Worm (Caenorhabditis elegans): Measurements from ENCODE around the gene sdc-1.

DNA sequence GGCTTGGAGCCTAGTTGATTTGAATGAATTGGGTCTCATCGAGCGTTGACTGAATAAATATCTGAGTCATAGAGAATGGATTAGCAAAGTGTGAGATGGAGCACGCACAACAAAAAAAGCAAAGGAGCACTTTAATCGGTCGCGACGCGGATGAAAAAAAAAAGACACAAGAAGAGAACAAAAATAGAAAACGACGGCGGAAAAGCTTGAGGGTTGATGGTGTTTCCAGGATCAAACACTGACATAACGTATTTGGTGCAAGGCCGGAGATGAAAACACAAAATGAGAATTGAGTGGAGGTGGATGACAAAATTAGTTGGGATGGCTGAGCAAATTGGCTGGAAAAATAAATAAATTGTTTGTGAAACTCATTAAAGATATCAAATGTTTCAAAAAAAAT is 17.4 kb downstream of the sdc-1 start, which contains the start of gene F52E10.4:
- TF ChIP-seq nhr-12 (tag; optimal IDR thresholded peaks at IDR 0.05) (no peak), lin-13 (tag; optimal IDR thresholded peaks at IDR 0.05) (no peak), nhr-28 (tag; optimal IDR thresholded peaks at IDR 0.05) (no peak), unc-39 (tag; optimal IDR thresholded peaks at IDR 0.05) (no peak), unc-62 (GFP tag; optimal IDR thresholded peaks at IDR 0.05) (no peak), pha-4 (tag; optimal IDR thresholded peaks at IDR 0.05) (no peak), drap-1 (GFP tag; optimal IDR thresholded peaks at IDR 0.05) (no peak), lin-32 (GFP tag; optimal IDR thresholded peaks at IDR 0.05) (no peak), snpc-4 (tag; optimal IDR thresholded peaks at IDR 0.05) (no peak), flh-1 (GFP tag; optimal IDR thresholded peaks at IDR 0.05) (no peak), M03D4.4 (tag; optimal IDR thresholded peaks at IDR 0.05) (no peak)
